Fruit fly (Drosophila melanogaster) S2 (cell line): ENCODE results near the gene CG7634.

Experiments used
- CG8478 ChIP-seq: fragments of >200 bp; optimal IDR thresholded peaks from 2 replicates; lab custom pipeline; 2018
- CTCF ChIP-seq, 2 experiments: fragments of >200 bp; optimal IDR thresholded peaks; 2 replicates each; lab custom pipeline; 2018

dm6 chr3L:21610535-21610934 lies 45.3 kb downstream of the CG7634 start:
- TF ChIP-seq CG8478 (lab: Kevin White, UChicago): no peak
- no peak for TF ChIP-seq CTCF (optimal IDR thresholded peaks at IDR 0.05; lab: Kevin White, UChicago)
